Fruit fly (Drosophila melanogaster) whole organism, embryonic: ENCODE data around the gene CG34287.

Source experiments
- CG10462 ChIP-seq: fragments of 200-800 bp; sonication (Bioruptor generic); optimal IDR thresholded peaks from 2 replicates; lab custom pipeline; 2016; ENCODE audit warnings: missing biosample characterization, missing genetic modification characterization
- CG13775 ChIP-seq: fragments of 200-800 bp; sonication (Bioruptor generic); optimal IDR thresholded peaks from 3 replicates; lab custom pipeline; 2017; ENCODE audit warnings: missing biosample characterization, mild to moderate bottlenecking, missing genetic modification characterization
- CG16863 ChIP-seq: fragments of 200-800 bp; sonication (Bioruptor generic); optimal IDR thresholded peaks from 3 replicates; lab custom pipeline; 2016; ENCODE audit warnings: missing biosample characterization, missing genetic modification characterization
- CG1792 ChIP-seq: fragments of 200-800 bp; sonication (Bioruptor generic); optimal IDR thresholded peaks from 2 replicates; lab custom pipeline; 2016; ENCODE audit warnings: missing biosample characterization, missing genetic modification characterization
- CG18262 ChIP-seq: fragments of 200-800 bp; optimal IDR thresholded peaks from 3 replicates; lab custom pipeline; 2019; ENCODE audit warnings: missing biosample characterization, mild to moderate bottlenecking, missing genetic modification characterization, moderate library complexity
- CG30403 ChIP-seq: fragments of 200-800 bp; sonication (Bioruptor generic); optimal IDR thresholded peaks from 3 replicates; lab custom pipeline; 2016; ENCODE audit warnings: missing biosample characterization, missing genetic modification characterization
- CG32532 ChIP-seq: fragments of 200-800 bp; sonication (Bioruptor generic); IDR thresholded peaks from 2 replicates; pipeline ENCODE4 v1.3.6; 2022; ENCODE audit warnings: missing biosample characterization, missing genetic modification characterization
- CG3407 ChIP-seq: fragments of 200-800 bp; sonication (Bioruptor generic); optimal IDR thresholded peaks from 2 replicates; lab custom pipeline; 2018; ENCODE audit warnings: missing biosample characterization, mild to moderate bottlenecking, missing genetic modification characterization
- CG34376 ChIP-seq: fragments of 200-800 bp; sonication (Bioruptor generic); optimal IDR thresholded peaks from 2 replicates; lab custom pipeline; 2018; ENCODE audit warnings: missing biosample characterization, mild to moderate bottlenecking, missing genetic modification characterization
- CG3847 ChIP-seq: fragments of 200-800 bp; sonication (Bioruptor generic); IDR thresholded peaks from 2 replicates; pipeline ENCODE4 v1.3.6; 2022; ENCODE audit warnings: missing biosample characterization, missing genetic modification characterization
- CG4282 ChIP-seq: fragments of 200-800 bp; sonication (Bioruptor generic); optimal IDR thresholded peaks from 2 replicates; lab custom pipeline; 2016; ENCODE audit warnings: missing biosample characterization, missing genetic modification characterization
- CG43689 ChIP-seq: fragments of 200-800 bp; sonication (Bioruptor generic); IDR thresholded peaks from 2 replicates; pipeline ENCODE4 v1.3.6; 2022; ENCODE audit warnings: missing biosample characterization, missing genetic modification characterization
- CG8089 ChIP-seq: fragments of 200-800 bp; sonication (Bioruptor generic); optimal IDR thresholded peaks from 3 replicates; lab custom pipeline; 2016; ENCODE audit warnings: missing biosample characterization, missing genetic modification characterization
- Deaf1 ChIP-seq: fragments of 200-800 bp; optimal IDR thresholded peaks from 3 replicates; lab custom pipeline; 2019; ENCODE audit warnings: missing biosample characterization, mild to moderate bottlenecking, missing genetic modification characterization, moderate library complexity
- Dfd ChIP-seq, 2 experiments: fragments of >200 bp; optimal IDR thresholded peaks; 2 replicates each; lab custom pipeline; 2017; ENCODE audit warnings: missing biosample characterization in 2 of 2, missing genetic modification characterization in 2 of 2
- Dip2 ChIP-seq: fragments of 200-800 bp; sonication (Bioruptor generic); IDR thresholded peaks from 2 replicates; pipeline ENCODE4 v1.3.6; 2022; ENCODE audit warnings: missing biosample characterization, missing genetic modification characterization
- Doc2 ChIP-seq: fragments of 200-800 bp; sonication (Bioruptor generic); IDR thresholded peaks from 2 replicates; pipeline ENCODE4 v1.3.6; 2022; ENCODE audit warnings: missing biosample characterization, missing genetic modification characterization
- Drgx ChIP-seq: fragments of 200-800 bp; sonication (Bioruptor generic); IDR thresholded peaks from 2 replicates; pipeline ENCODE4 v1.3.6; 2022; ENCODE audit warnings: missing biosample characterization, missing genetic modification characterization
- ERR ChIP-seq: fragments of 200-800 bp; sonication (Bioruptor generic); optimal IDR thresholded peaks from 2 replicates; lab custom pipeline; 2016; ENCODE audit warnings: missing biosample characterization, missing genetic modification characterization
- GATAe ChIP-seq: fragments of 200-800 bp; sonication (Bioruptor generic); conservative IDR thresholded peaks from 2 replicates; pipeline ENCODE4 v1.3.6; 2022; ENCODE audit warnings: missing biosample characterization, missing genetic modification characterization
- Gug ChIP-seq: fragments of 200-800 bp; sonication (Bioruptor generic); IDR thresholded peaks from 4 replicates; pipeline ENCODE4 v1.3.6; 2022; ENCODE audit warnings: missing biosample characterization, missing genetic modification characterization
- Lim3 ChIP-seq: fragments of 200-800 bp; sonication (Bioruptor generic); IDR thresholded peaks from 2 replicates; pipeline ENCODE4 v1.3.6; 2022; ENCODE audit warnings: missing biosample characterization, missing genetic modification characterization
- MBD-R2 ChIP-seq: fragments of 200-800 bp; sonication (Bioruptor generic); IDR thresholded peaks from 2 replicates; pipeline ENCODE4 v1.3.6; 2022; ENCODE audit warnings: missing biosample characterization, missing genetic modification characterization
- MTF-1 ChIP-seq: fragments of 200-800 bp; sonication (Bioruptor generic); optimal IDR thresholded peaks from 2 replicates; lab custom pipeline; 2018; ENCODE audit warnings: missing biosample characterization, mild to moderate bottlenecking, missing genetic modification characterization, borderline replicate concordance
- Mrtf ChIP-seq: fragments of 200-800 bp; sonication (Bioruptor generic); IDR thresholded peaks from 3 replicates; pipeline ENCODE4 v1.3.6; 2022; ENCODE audit warnings: missing biosample characterization, missing genetic modification characterization
- Neu2 ChIP-seq: fragments of 200-800 bp; sonication (Bioruptor generic); optimal IDR thresholded peaks from 3 replicates; lab custom pipeline; 2016; ENCODE audit warnings: missing biosample characterization, missing genetic modification characterization, borderline replicate concordance
- Nf-YB ChIP-seq: fragments of 200-800 bp; sonication (Bioruptor generic); optimal IDR thresholded peaks from 3 replicates; lab custom pipeline; 2019; ENCODE audit warnings: missing biosample characterization, mild to moderate bottlenecking, missing genetic modification characterization, moderate library complexity
- NfI ChIP-seq: fragments of 200-800 bp; sonication (Bioruptor generic); optimal IDR thresholded peaks from 3 replicates; lab custom pipeline; 2018; ENCODE audit warnings: missing biosample characterization, mild to moderate bottlenecking, missing genetic modification characterization, moderate library complexity
- Oaz ChIP-seq: fragments of 200-800 bp; sonication (Bioruptor generic); IDR thresholded peaks from 2 replicates; pipeline ENCODE4 v1.3.6; 2022; ENCODE audit warnings: missing biosample characterization, missing genetic modification characterization
- Xrp1 ChIP-seq: fragments of 200-800 bp; sonication (Bioruptor generic); IDR thresholded peaks from 2 replicates; pipeline ENCODE4 v1.3.6; 2022; ENCODE audit warnings: missing biosample characterization, missing genetic modification characterization
- al ChIP-seq: fragments of 200-800 bp; sonication (Bioruptor generic); IDR thresholded peaks from 2 replicates; pipeline ENCODE4 v1.3.6; 2022; ENCODE audit warnings: missing biosample characterization, missing genetic modification characterization
- bbx ChIP-seq: fragments of 200-800 bp; sonication (Bioruptor generic); IDR thresholded peaks from 2 replicates; pipeline ENCODE4 v1.3.6; 2022; ENCODE audit warnings: missing biosample characterization, missing genetic modification characterization; ENCODE audit not compliant: partially characterized antibody
- cad ChIP-seq: fragments of >200 bp; optimal IDR thresholded peaks from 2 replicates; lab custom pipeline; 2017; ENCODE audit warnings: missing biosample characterization, missing genetic modification characterization
- chinmo ChIP-seq: fragments of 200-800 bp; sonication (Bioruptor generic); IDR thresholded peaks from 4 replicates; pipeline ENCODE4 v1.3.6; 2022; ENCODE audit warnings: missing biosample characterization, missing genetic modification characterization; ENCODE audit not compliant: partially characterized antibody
- ci ChIP-seq: fragments of 200-800 bp; sonication (Bioruptor generic); IDR thresholded peaks from 3 replicates; pipeline ENCODE4 v1.3.6; 2022; ENCODE audit warnings: missing biosample characterization, missing genetic modification characterization
- disco-r ChIP-seq: fragments of 200-800 bp; sonication (Bioruptor generic); optimal IDR thresholded peaks from 2 replicates; lab custom pipeline; 2016; ENCODE audit warnings: missing biosample characterization, missing genetic modification characterization
- gcm ChIP-seq: fragments of 200-800 bp; sonication (Bioruptor generic); optimal IDR thresholded peaks from 2 replicates; lab custom pipeline; 2019; ENCODE audit warnings: missing biosample characterization, mild to moderate bottlenecking, missing genetic modification characterization, moderate library complexity
- hkb ChIP-seq, 2 experiments: fragments of 200-800 bp in 1 of 2; fragments of >200 bp in 1 of 2; sonication (Bioruptor generic) in 1 of 2; IDR thresholded peaks in 1 of 2; optimal IDR thresholded peaks in 1 of 2; 2 replicates each; pipeline versions ENCODE4 v1.3.6 to Lab custom; 2017 to 2022; ENCODE audit warnings: missing biosample characterization in 1 of 2, missing genetic modification characterization in 1 of 2
- klu ChIP-seq: fragments of 200-800 bp; sonication (Bioruptor generic); IDR thresholded peaks from 2 replicates; pipeline ENCODE4 v1.3.6; 2022; ENCODE audit warnings: missing biosample characterization, missing genetic modification characterization
- lov ChIP-seq, 2 experiments: fragments of 200-800 bp in 1 of 2; fragments of >200 bp in 1 of 2; sonication (Bioruptor generic) in 1 of 2; IDR thresholded peaks in 1 of 2; optimal IDR thresholded peaks in 1 of 2; 2 replicates in 1 of 2; 3 replicates in 1 of 2; pipeline versions ENCODE4 v1.3.6 to Lab custom; 2017 to 2022; ENCODE audit warnings: missing biosample characterization in 1 of 2, missing genetic modification characterization in 1 of 2
- nmo ChIP-seq: fragments of 200-800 bp; sonication (Bioruptor generic); optimal IDR thresholded peaks from 2 replicates; lab custom pipeline; 2018; ENCODE audit warnings: missing biosample characterization, mild to moderate bottlenecking, missing genetic modification characterization, moderate library complexity
- p53 ChIP-seq: fragments of 200-800 bp; sonication (Bioruptor generic); optimal IDR thresholded peaks from 2 replicates; lab custom pipeline; 2016; ENCODE audit warnings: missing biosample characterization, missing genetic modification characterization
- schlank ChIP-seq: fragments of 200-800 bp; sonication (Bioruptor generic); optimal IDR thresholded peaks from 2 replicates; lab custom pipeline; 2018; ENCODE audit warnings: missing biosample characterization, mild to moderate bottlenecking, missing genetic modification characterization
- trem ChIP-seq: fragments of 200-800 bp; optimal IDR thresholded peaks from 3 replicates; lab custom pipeline; 2019; ENCODE audit warnings: missing biosample characterization, mild to moderate bottlenecking, missing genetic modification characterization, moderate library complexity
- trh ChIP-seq: fragments of 200-800 bp; sonication (Bioruptor generic); optimal IDR thresholded peaks from 2 replicates; lab custom pipeline; 2016; ENCODE audit warnings: missing biosample characterization, missing genetic modification characterization
- wek ChIP-seq: fragments of 200-800 bp; sonication (Bioruptor generic); optimal IDR thresholded peaks from 3 replicates; lab custom pipeline; 2018; ENCODE audit warnings: missing biosample characterization, mild to moderate bottlenecking, missing genetic modification characterization, moderate library complexity

Gene CG34287

dm6 chr3R:5853032-5853431, at the start of gene CG34287:
Gene CG34287 (plus strand): TSS chr3R:5853332.
- TF ChIP-seq CG4282 (GFP tag; lab: Kevin White, UChicago) (no peak), p53 (GFP tag; lab: Kevin White, UChicago) (no peak), Dip2 (GFP tag; lab: Robert Waterston, UW) (no peak), NfI (GFP tag; lab: Kevin White, UChicago) (no peak), Mrtf (GFP tag; lab: Robert Waterston, UW) (no peak), wek (GFP tag; lab: Kevin White, UChicago) (no peak), trh (GFP tag; lab: Kevin White, UChicago) (no peak), al (no peak), CG10462 (GFP tag; lab: Kevin White, UChicago) (no peak), schlank (tag; lab: Kevin White, UChicago) (no peak), Lim3 (GFP tag; lab: Robert Waterston, UW) (no peak)
- TF ChIP-seq, all 482 proteins: peak for 0

DNA sequence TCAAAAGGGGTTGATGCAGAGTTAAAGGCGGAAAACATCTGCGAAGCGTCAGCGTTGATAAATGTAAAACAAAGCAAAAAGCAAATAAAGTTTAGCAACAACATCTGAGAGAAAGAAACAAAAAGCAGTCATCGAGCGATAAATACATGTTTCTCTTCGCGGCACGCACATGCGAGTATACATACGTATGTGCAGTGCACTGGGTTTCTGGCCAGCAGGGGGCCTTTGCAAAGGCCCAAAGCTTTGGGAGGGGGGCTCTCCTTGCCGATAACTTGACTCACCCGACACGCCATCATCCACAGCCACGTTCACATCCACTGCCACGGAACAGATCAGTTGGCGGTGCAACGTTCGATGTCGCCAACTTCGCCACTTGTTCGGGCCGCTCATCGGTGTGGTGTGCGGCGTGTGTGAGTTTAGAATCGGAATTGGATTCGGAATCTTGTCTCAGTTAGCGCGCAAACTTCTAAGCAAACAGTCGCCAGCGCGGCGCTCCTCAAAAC, 39.9 kb upstream of the CG34287 start, which contains the start of gene CG42675:
TSS of gene CG42675 (plus strand) at position 453 of the 503 bp plus-strand sequence.
- 0 out of 2 replicates have a peak, but pooled peaks have one; percentile 16 for TF ChIP-seq CG32532 (GFP tag; lab: Robert Waterston, UW)
- TF ChIP-seq klu (GFP tag; lab: Robert Waterston, UW): no peak
- TF ChIP-seq Drgx (GFP tag; lab: Robert Waterston, UW): peak; percentile 27; the same call in 1 of the 2 replicates
- 0 out of 4 replicates have a peak, but pooled peaks have one; percentile 74 for TF ChIP-seq chinmo (GFP tag; lab: Robert Waterston, UW)
- TF ChIP-seq Nf-YB (GFP tag; lab: Kevin White, UChicago): no peak
- TF ChIP-seq Deaf1 (tag; lab: Kevin White, UChicago): peak; percentile 25

DNA sequence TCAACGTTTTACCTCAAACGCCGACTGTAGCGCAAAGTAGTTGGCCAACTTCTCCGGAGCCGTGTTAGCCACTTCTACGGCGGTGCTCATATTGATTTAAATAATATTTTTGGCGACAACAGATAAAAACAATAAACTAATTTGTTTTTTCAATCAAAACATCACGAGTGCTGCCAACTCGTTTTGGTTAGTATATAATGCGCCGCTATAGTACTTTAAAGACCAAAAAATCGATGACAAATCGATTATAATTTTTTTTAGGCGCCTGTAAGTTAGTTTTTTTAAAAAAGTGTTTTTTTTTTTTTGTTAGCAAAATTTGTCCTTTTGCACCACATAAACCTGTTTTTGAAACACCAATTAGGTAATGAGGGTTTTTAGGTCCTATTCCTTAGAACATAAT, 31.9 kb upstream of the CG34287 start, which contains the start of gene Hpr1:
TSS of gene Hpr1 (minus strand) at position 198 of the 400 bp plus-strand sequence.
- no peak for TF ChIP-seq ERR (GFP tag; lab: Kevin White, UChicago)
- TF ChIP-seq CG13775 (GFP tag; lab: Kevin White, UChicago): no peak
- TF ChIP-seq hkb (optimal IDR thresholded peaks at IDR 0.05; lab: Kevin White, UChicago): no peak
- TF ChIP-seq hkb (GFP tag; IDR thresholded peaks at IDR 0.05; lab: Robert Waterston, UW): no peak
- TF ChIP-seq MTF-1 (GFP tag; lab: Kevin White, UChicago): no peak
- TF ChIP-seq Nf-YB (GFP tag; lab: Kevin White, UChicago): no peak
- TF ChIP-seq bbx (GFP tag; lab: Robert Waterston, UW): peak; percentile 49; the same call in 1 of the 2 replicates
- TF ChIP-seq GATAe (GFP tag; lab: Robert Waterston, UW): no peak
- no peak for TF ChIP-seq CG16863 (GFP tag; lab: Kevin White, UChicago)
- no peak for TF ChIP-seq CG34376
- no peak for TF ChIP-seq Dfd (GFP tag; optimal IDR thresholded peaks at IDR 0.05; lab: Kevin White, UChicago)
- no peak for TF ChIP-seq Oaz (GFP tag; lab: Robert Waterston, UW)
- 0 out of 2 replicates have a peak, but pooled peaks have one; percentile 25 for TF ChIP-seq CG3847 (GFP tag; lab: Robert Waterston, UW)
- TF ChIP-seq CG43689 (GFP tag; lab: Robert Waterston, UW): no peak
- no peak for TF ChIP-seq gcm (GFP tag; lab: Kevin White, UChicago)
- peak; percentile 81 for TF ChIP-seq MBD-R2
- TF ChIP-seq CG30403: no peak
- TF ChIP-seq lov (optimal IDR thresholded peaks at IDR 0.05; lab: Kevin White, UChicago): no peak
- TF ChIP-seq lov (GFP tag; IDR thresholded peaks at IDR 0.05; lab: Robert Waterston, UW): no peak
- TF ChIP-seq Gug (GFP tag; lab: Robert Waterston, UW): no peak
- TF ChIP-seq CG8089 (GFP tag; lab: Kevin White, UChicago): no peak
- TF ChIP-seq Xrp1: no peak
- peak; percentile 99 for TF ChIP-seq trem (tag; lab: Kevin White, UChicago)
- no peak for TF ChIP-seq ci (GFP tag; lab: Robert Waterston, UW)
- no peak for TF ChIP-seq wek (GFP tag; lab: Kevin White, UChicago)
- TF ChIP-seq Neu2: no peak
- no peak for TF ChIP-seq CG1792
- no peak for TF ChIP-seq CG18262 (tag; lab: Kevin White, UChicago)
- no peak for TF ChIP-seq nmo (GFP tag; lab: Kevin White, UChicago)
- no peak for TF ChIP-seq disco-r (GFP tag; lab: Kevin White, UChicago)
- no peak for TF ChIP-seq Doc2 (GFP tag; lab: Robert Waterston, UW)
- no peak for TF ChIP-seq trh (GFP tag; lab: Kevin White, UChicago)
- TF ChIP-seq CG3407: no peak
- no peak for TF ChIP-seq cad (GFP tag; lab: Kevin White, UChicago)
